Fruit fly (Drosophila melanogaster): Measurements from ENCODE around the gene eater.

dm6 chr3R:27128723-27129122 is 29.2 kb upstream of the eater start:
- no peak for TF ChIP-seq Sin3A (optimal IDR thresholded peaks at IDR 0.05)
- no peak for TF ChIP-seq insv (optimal IDR thresholded peaks at IDR 0.05)
- TF ChIP-seq psq (optimal IDR thresholded peaks at IDR 0.05) = no peak
- TF ChIP-seq h (optimal IDR thresholded peaks at IDR 0.05) = no peak
- no peak for TF ChIP-seq ttk (optimal IDR thresholded peaks at IDR 0.05)
- TF ChIP-seq Myc (optimal IDR thresholded peaks at IDR 0.05) = no peak
